Fruit fly (Drosophila melanogaster) whole organism, embryonic: Measurements from ENCODE around the gene CG18508.
A peak's percentile ranks its signal among the peaks of the same experiment; 100 is the strongest.

Source experiments
- Bgb ChIP-seq: fragments of 200-800 bp; sonication (Bioruptor generic); IDR thresholded peaks from 2 replicates; pipeline ENCODE4 v1.3.6; 2022; ENCODE audit warnings: missing biosample characterization, missing genetic modification characterization; ENCODE audit not compliant: partially characterized antibody
- CG10431 ChIP-seq: fragments of 200-800 bp; sonication (Bioruptor generic); optimal IDR thresholded peaks from 3 replicates; lab custom pipeline; 2018; ENCODE audit warnings: missing biosample characterization, mild to moderate bottlenecking, missing genetic modification characterization
- CG10462 ChIP-seq: fragments of 200-800 bp; sonication (Bioruptor generic); optimal IDR thresholded peaks from 2 replicates; lab custom pipeline; 2016; ENCODE audit warnings: missing biosample characterization, missing genetic modification characterization
- CG15269 ChIP-seq: fragments of 200-800 bp; sonication (Bioruptor generic); optimal IDR thresholded peaks from 2 replicates; lab custom pipeline; 2018; ENCODE audit warnings: missing biosample characterization, mild to moderate bottlenecking, missing genetic modification characterization, moderate library complexity
- CG15514 ChIP-seq: fragments of 200-800 bp; sonication (Bioruptor generic); optimal IDR thresholded peaks from 3 replicates; lab custom pipeline; 2017; ENCODE audit warnings: missing biosample characterization, missing genetic modification characterization, mild to moderate bottlenecking, moderate library complexity, missing genetic modification reagents
- CG15696 ChIP-seq: fragments of 200-800 bp; sonication (Bioruptor generic); optimal IDR thresholded peaks from 2 replicates; lab custom pipeline; 2019; ENCODE audit warnings: missing biosample characterization, mild to moderate bottlenecking, missing genetic modification characterization, moderate library complexity
- CG16779 ChIP-seq: fragments of 200-800 bp; sonication (Bioruptor generic); IDR thresholded peaks from 2 replicates; pipeline ENCODE4 v1.3.6; 2022; ENCODE audit warnings: missing biosample characterization, missing genetic modification characterization
- CG18599 ChIP-seq: fragments of 200-800 bp; sonication (Bioruptor generic); optimal IDR thresholded peaks from 3 replicates; lab custom pipeline; 2017; ENCODE audit warnings: missing biosample characterization, missing genetic modification characterization, mild to moderate bottlenecking, moderate library complexity, missing genetic modification reagents
- CG32532 ChIP-seq: fragments of 200-800 bp; sonication (Bioruptor generic); IDR thresholded peaks from 2 replicates; pipeline ENCODE4 v1.3.6; 2022; ENCODE audit warnings: missing biosample characterization, missing genetic modification characterization
- CG3281 ChIP-seq: fragments of 200-800 bp; sonication (Bioruptor generic); optimal IDR thresholded peaks from 3 replicates; lab custom pipeline; 2017; ENCODE audit warnings: missing biosample characterization, mild to moderate bottlenecking, missing genetic modification characterization
- Deaf1 ChIP-seq: fragments of 200-800 bp; optimal IDR thresholded peaks from 3 replicates; lab custom pipeline; 2019; ENCODE audit warnings: missing biosample characterization, mild to moderate bottlenecking, missing genetic modification characterization, moderate library complexity
- Hand ChIP-seq: fragments of 200-800 bp; sonication (Bioruptor generic); optimal IDR thresholded peaks from 2 replicates; lab custom pipeline; 2017; ENCODE audit warnings: mild to moderate bottlenecking, missing biosample characterization, missing genetic modification reagents, missing genetic modification characterization
- Hey ChIP-seq: fragments of 200-800 bp; sonication (Bioruptor generic); optimal IDR thresholded peaks from 3 replicates; lab custom pipeline; 2018; ENCODE audit warnings: missing biosample characterization, mild to moderate bottlenecking, missing genetic modification characterization
- Jarid2 ChIP-seq: fragments of 200-800 bp; sonication (Bioruptor generic); optimal IDR thresholded peaks from 3 replicates; lab custom pipeline; 2017; ENCODE audit warnings: mild to moderate bottlenecking, missing biosample characterization, missing genetic modification reagents, missing genetic modification characterization
- Scr ChIP-seq: fragments of 200-800 bp; sonication (Bioruptor generic); IDR thresholded peaks from 2 replicates; pipeline ENCODE4 v1.3.6; 2022; ENCODE audit warnings: missing biosample characterization, missing genetic modification characterization; ENCODE audit not compliant: partially characterized antibody
- Trl ChIP-seq, 3 experiments: fragments of >200 bp in 2 of 3; fragments of 200-800 bp in 1 of 3; sonication (Bioruptor generic) in 1 of 3; optimal IDR thresholded peaks; 2 replicates in 1 of 3; 3 replicates in 2 of 3; lab custom pipeline; 2016 to 2017; ENCODE audit warnings: missing biosample characterization in 1 of 3, missing genetic modification characterization in 1 of 3
- Xrp1 ChIP-seq: fragments of 200-800 bp; sonication (Bioruptor generic); IDR thresholded peaks from 2 replicates; pipeline ENCODE4 v1.3.6; 2022; ENCODE audit warnings: missing biosample characterization, missing genetic modification characterization
- amos ChIP-seq: fragments of 200-800 bp; sonication (Bioruptor generic); IDR thresholded peaks from 2 replicates; pipeline ENCODE4 v1.3.6; 2022; ENCODE audit warnings: missing biosample characterization, missing genetic modification characterization; ENCODE audit not compliant: partially characterized antibody
- ash1 ChIP-seq: fragments of 200-800 bp; sonication (Bioruptor generic); optimal IDR thresholded peaks from 2 replicates; lab custom pipeline; 2018; ENCODE audit warnings: missing biosample characterization, mild to moderate bottlenecking, missing genetic modification characterization
- bbx ChIP-seq: fragments of 200-800 bp; sonication (Bioruptor generic); IDR thresholded peaks from 2 replicates; pipeline ENCODE4 v1.3.6; 2022; ENCODE audit warnings: missing biosample characterization, missing genetic modification characterization; ENCODE audit not compliant: partially characterized antibody
- dmrt99B ChIP-seq: fragments of 200-800 bp; sonication (Bioruptor generic); optimal IDR thresholded peaks from 2 replicates; lab custom pipeline; 2018; ENCODE audit warnings: missing biosample characterization, mild to moderate bottlenecking, missing genetic modification characterization, moderate library complexity
- emc ChIP-seq: fragments of 200-800 bp; sonication (Bioruptor generic); optimal IDR thresholded peaks from 2 replicates; lab custom pipeline; 2016; ENCODE audit warnings: missing biosample characterization, missing genetic modification characterization
- ewg ChIP-seq: fragments of 200-800 bp; sonication (Bioruptor generic); optimal IDR thresholded peaks from 3 replicates; lab custom pipeline; 2017; ENCODE audit warnings: mild to moderate bottlenecking, missing biosample characterization, missing genetic modification reagents, missing genetic modification characterization
- fd3F ChIP-seq: fragments of 200-800 bp; sonication (Bioruptor generic); optimal IDR thresholded peaks from 2 replicates; lab custom pipeline; 2018; ENCODE audit warnings: missing biosample characterization, mild to moderate bottlenecking, missing genetic modification characterization, moderate library complexity
- gro ChIP-seq: fragments of 200-800 bp; sonication (Bioruptor generic); optimal IDR thresholded peaks from 2 replicates; lab custom pipeline; 2016; ENCODE audit warnings: missing biosample characterization, missing genetic modification characterization
- inv ChIP-seq: fragments of 200-800 bp; sonication (Bioruptor generic); IDR thresholded peaks from 2 replicates; pipeline ENCODE4 v1.3.6; 2022; ENCODE audit warnings: missing biosample characterization, missing genetic modification characterization; ENCODE audit not compliant: partially characterized antibody
- klu ChIP-seq: fragments of 200-800 bp; sonication (Bioruptor generic); IDR thresholded peaks from 2 replicates; pipeline ENCODE4 v1.3.6; 2022; ENCODE audit warnings: missing biosample characterization, missing genetic modification characterization
- mirr ChIP-seq: fragments of 200-800 bp; sonication (Bioruptor generic); optimal IDR thresholded peaks from 3 replicates; lab custom pipeline; 2018; ENCODE audit warnings: missing biosample characterization, mild to moderate bottlenecking, missing genetic modification characterization
- mld ChIP-seq: fragments of 200-800 bp; sonication (Bioruptor generic); IDR thresholded peaks from 3 replicates; pipeline ENCODE4 v1.3.6; 2022; ENCODE audit warnings: missing biosample characterization, missing genetic modification characterization; ENCODE audit not compliant: partially characterized antibody
- seq ChIP-seq: fragments of 200-800 bp; sonication (Bioruptor generic); IDR thresholded peaks from 2 replicates; pipeline ENCODE4 v1.3.6; 2022; ENCODE audit warnings: missing biosample characterization, missing genetic modification characterization
- sisA ChIP-seq: fragments of 200-800 bp; sonication (Bioruptor generic); IDR thresholded peaks from 2 replicates; pipeline ENCODE4 v1.3.6; 2022; ENCODE audit warnings: missing biosample characterization, missing genetic modification characterization
- sna ChIP-seq: fragments of 200-800 bp; sonication (Bioruptor generic); IDR thresholded peaks from 2 replicates; pipeline ENCODE4 v1.3.6; 2022; ENCODE audit warnings: missing biosample characterization, missing genetic modification characterization; ENCODE audit not compliant: partially characterized antibody
- tna ChIP-seq: fragments of 200-800 bp; sonication (Bioruptor generic); IDR thresholded peaks from 2 replicates; pipeline ENCODE4 v1.3.6; 2022; ENCODE audit warnings: missing biosample characterization, missing genetic modification characterization; ENCODE audit not compliant: partially characterized antibody
- yki ChIP-seq: fragments of >200 bp; optimal IDR thresholded peaks from 3 replicates; lab custom pipeline; 2018
- z ChIP-seq: fragments of 200-800 bp; sonication (Bioruptor generic); IDR thresholded peaks from 3 replicates; pipeline ENCODE4 v1.3.6; 2022; ENCODE audit warnings: missing biosample characterization, missing genetic modification characterization
- zen2 ChIP-seq: fragments of 200-800 bp; sonication (Bioruptor generic); IDR thresholded peaks from 3 replicates; pipeline ENCODE4 v1.3.6; 2022; ENCODE audit warnings: missing biosample characterization, missing genetic modification characterization; ENCODE audit not compliant: partially characterized antibody

The CG18508 gene

dm6 chrX:3176193-3176592 lies 3.3 kb upstream of the CG18508 start, which contains the start of gene dnc (continued):
- TF ChIP-seq z (GFP tag; lab: Robert Waterston, UW) (peak; percentile 99), sisA (GFP tag; lab: Robert Waterston, UW) (no peak), Trl (optimal IDR thresholded peaks at IDR 0.05; lab: Kevin White, UChicago) (peak; percentile 88 to 94), Trl (GFP tag; optimal IDR thresholded peaks at IDR 0.05; lab: Kevin White, UChicago) (peak; percentile 9), seq (GFP tag; lab: Robert Waterston, UW) (peak; percentile 40; the same call in 1 of the 2 replicates), ash1 (GFP tag; lab: Kevin White, UChicago) (no peak), mirr (GFP tag; lab: Kevin White, UChicago) (no peak), Xrp1 (GFP tag; lab: Robert Waterston, UW) (0 out of 2 replicates have a peak, but pooled peaks have one; percentile 9), Scr (GFP tag; lab: Robert Waterston, UW) (0 out of 2 replicates have a peak, but pooled peaks have one; percentile 34), amos (peak; percentile 63; the same call in 1 of the 2 replicates), mld (GFP tag; lab: Robert Waterston, UW) (0 out of 3 replicates have a peak, but pooled peaks have one; percentile 24), inv (GFP tag; lab: Robert Waterston, UW) (peak; percentile 28; the same call in 1 of the 2 replicates), Jarid2 (GFP tag; lab: Kevin White, UChicago) (peak; percentile 54), CG15514 (GFP tag; lab: Kevin White, UChicago) (no peak), CG10431 (GFP tag; lab: Kevin White, UChicago) (no peak), Hey (peak; percentile 51), CG15696 (tag; lab: Kevin White, UChicago) (no peak), ewg (GFP tag; lab: Kevin White, UChicago) (peak; percentile 48), Deaf1 (tag; lab: Kevin White, UChicago) (peak; percentile 79), sna (GFP tag; lab: Robert Waterston, UW) (0 out of 2 replicates have a peak, but pooled peaks have one; percentile 18), CG15269 (tag; lab: Kevin White, UChicago) (no peak), zen2 (GFP tag; lab: Robert Waterston, UW) (peak; percentile 49; the same call in 2 of the 3 replicates), bbx (GFP tag; lab: Robert Waterston, UW) (peak; percentile 59; the same call in 1 of the 2 replicates), Hand (peak; percentile 36), CG18599 (peak; percentile 35), CG32532 (peak; percentile 31; the same call in 1 of the 2 replicates), yki (lab: Kevin White, UChicago) (peak; percentile 43), CG16779 (GFP tag; lab: Robert Waterston, UW) (peak; percentile 68), fd3F (GFP tag; lab: Kevin White, UChicago) (no peak), emc (GFP tag; lab: Kevin White, UChicago) (no peak), CG10462 (GFP tag; lab: Kevin White, UChicago) (no peak), klu (GFP tag; lab: Robert Waterston, UW) (no peak), dmrt99B (tag; lab: Kevin White, UChicago) (no peak), Bgb (GFP tag; lab: Robert Waterston, UW) (peak; percentile 69; the same call in 1 of the 2 replicates), CG3281 (GFP tag; lab: Kevin White, UChicago) (no peak), tna (GFP tag; lab: Robert Waterston, UW) (peak; percentile 59), gro (no peak)
- TF ChIP-seq, all 482 proteins: peak for 46
